Worm (Caenorhabditis elegans) whole organism, midembryonic: ENCODE results near the gene efr-3.

Experiments
- T22C8.4 ChIP-seq: fragments of 200-800 bp; sonication (Bioruptor generic); IDR thresholded peaks from 2 replicates; pipeline ENCODE4 v1.3.6; 2022; ENCODE audit warnings: missing genetic modification characterization, missing compliant biosample characterization
- cog-1 ChIP-seq: sonication (generic microtip); optimal IDR thresholded peaks from 2 replicates; lab custom pipeline; 2016; ENCODE audit warnings: missing genetic modification characterization, missing compliant biosample characterization
- flt-1 ChIP-seq: fragments of 200-800 bp; sonication (Bioruptor generic); IDR thresholded peaks from 2 replicates; pipeline ENCODE4 v1.3.6; 2022; ENCODE audit warnings: missing genetic modification characterization, missing compliant biosample characterization
- klf-2 ChIP-seq: fragments of 200-800 bp; sonication (Bioruptor generic); conservative IDR thresholded peaks from 2 replicates; pipeline ENCODE4 v1.3.6; 2022; ENCODE audit warnings: missing genetic modification reagents, missing genetic modification characterization, missing compliant biosample characterization
- med-1 ChIP-seq: sonication (generic microtip); optimal IDR thresholded peaks from 2 replicates; lab custom pipeline; 2017; ENCODE audit warnings: missing genetic modification characterization, mild to moderate bottlenecking, missing compliant biosample characterization, antibody characterized with exemption, missing genetic modification reagents; ENCODE audit not compliant: insufficient read depth
- tab-1 ChIP-seq: fragments of 200-800 bp; sonication (Bioruptor generic); IDR thresholded peaks from 2 replicates; pipeline ENCODE4 v1.3.6; 2022; ENCODE audit warnings: missing genetic modification characterization, missing compliant biosample characterization
- ztf-23 ChIP-seq: fragments of 200-800 bp; sonication (Bioruptor generic); IDR thresholded peaks from 2 replicates; pipeline ENCODE4 v1.3.6; 2022; ENCODE audit warnings: missing genetic modification reagents, missing genetic modification characterization, missing compliant biosample characterization
- ztf-29 ChIP-seq: fragments of 200-800 bp; sonication (Bioruptor generic); IDR thresholded peaks from 2 replicates; pipeline ENCODE4 v1.3.6; 2022; ENCODE audit warnings: missing genetic modification reagents, missing genetic modification characterization, missing compliant biosample characterization

DNA sequence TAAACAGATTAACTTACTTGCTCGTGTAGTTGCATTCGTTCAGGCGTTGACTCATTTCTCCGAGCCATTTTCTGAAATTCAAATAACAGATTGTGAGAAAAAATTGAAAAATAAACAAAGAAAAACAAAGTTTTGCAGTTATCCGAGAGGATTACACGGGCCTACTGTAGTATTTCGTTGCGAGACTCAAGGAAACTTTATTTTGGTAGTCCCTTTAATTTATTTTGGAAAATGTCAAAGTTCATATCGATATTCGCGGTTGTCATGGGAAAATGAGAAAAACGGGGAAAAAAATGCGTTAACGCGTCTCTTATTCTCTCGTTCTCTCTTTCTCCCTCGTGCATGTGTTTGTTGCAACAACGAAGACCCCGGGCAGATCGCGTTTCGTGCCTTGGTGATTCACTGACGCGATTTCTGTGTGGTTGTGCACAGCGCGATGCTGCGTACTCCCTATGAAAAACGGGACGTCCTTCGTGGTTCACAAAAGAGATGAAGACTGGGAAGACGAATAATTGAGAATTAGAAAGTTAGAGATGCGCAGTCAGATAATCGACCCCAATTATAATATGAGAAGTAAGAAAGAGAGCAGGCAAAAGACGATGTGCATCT is 10.4 kb upstream of the efr-3 start, which contains the start of gene set-4:
- TF ChIP-seq tab-1 (no peak), flt-1 (GFP tag; lab: Robert Waterston, UW) (peak; percentile 52; the same call in 1 of the 2 replicates), T22C8.4 (GFP tag; lab: Robert Waterston, UW) (no peak), cog-1 (tag; lab: Kevin White, UChicago) (peak; percentile 77), ztf-29 (no peak), med-1 (no peak), klf-2 (GFP tag; lab: Robert Waterston, UW) (no peak), ztf-23 (GFP tag; lab: Robert Waterston, UW) (peak; percentile 67; the same call in 1 of the 2 replicates)
